Worm (Caenorhabditis elegans): ENCODE data around the gene bud-13.

DNA sequence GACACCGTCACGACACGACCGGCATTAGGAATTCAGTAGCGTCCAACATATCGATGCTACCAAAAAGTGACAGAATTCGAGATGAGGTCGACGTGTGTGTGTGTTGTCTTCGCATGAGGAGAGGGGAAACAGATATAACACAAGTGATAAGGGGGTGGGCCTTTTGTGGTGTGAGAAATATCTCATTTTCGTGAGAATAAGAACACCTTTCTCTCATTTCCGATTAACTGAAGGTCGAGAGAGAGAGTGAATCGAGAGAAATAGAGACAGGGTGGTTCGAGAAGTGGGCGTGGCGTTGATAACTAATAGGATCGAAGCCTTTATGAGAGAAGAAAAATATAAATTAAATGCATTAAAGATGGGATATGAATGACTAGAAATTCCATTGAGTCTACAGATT, 15.6 kb upstream of the bud-13 start:
- TF ChIP-seq ama-1 (optimal IDR thresholded peaks at IDR 0.05), result no peak
- no peak for TF ChIP-seq F13C5.2 (tag; optimal IDR thresholded peaks at IDR 0.05)
- TF ChIP-seq hmbx-1 (tag; optimal IDR thresholded peaks at IDR 0.05), result no peak
- TF ChIP-seq flt-1 (GFP tag; IDR thresholded peaks at IDR 0.05), result no peak
- TF ChIP-seq ceh-36 (tag; optimal IDR thresholded peaks at IDR 0.05), result no peak
- TF ChIP-seq sea-1 (GFP tag; conservative IDR thresholded peaks at IDR 0.05), result no peak
- TF ChIP-seq tbx-11 (GFP tag; IDR thresholded peaks at IDR 0.05), result no peak
- no peak for TF ChIP-seq hmg-4 (GFP tag; optimal IDR thresholded peaks at IDR 0.05)
- TF ChIP-seq tbx-37 (GFP tag; conservative IDR thresholded peaks at IDR 0.05), result no peak
- TF ChIP-seq B0310.2 (tag; optimal IDR thresholded peaks at IDR 0.05), result no peak
